Worm (Caenorhabditis elegans) whole organism, midembryonic: ENCODE results near the gene dgn-2.

Experiments used
- T22C8.4 ChIP-seq: fragments of 200-800 bp; sonication (Bioruptor generic); IDR thresholded peaks from 2 replicates; pipeline ENCODE4 v1.3.6; 2022; ENCODE audit warnings: missing genetic modification characterization, missing compliant biosample characterization
- cog-1 ChIP-seq: sonication (generic microtip); optimal IDR thresholded peaks from 2 replicates; lab custom pipeline; 2016; ENCODE audit warnings: missing genetic modification characterization, missing compliant biosample characterization
- flt-1 ChIP-seq: fragments of 200-800 bp; sonication (Bioruptor generic); IDR thresholded peaks from 2 replicates; pipeline ENCODE4 v1.3.6; 2022; ENCODE audit warnings: missing genetic modification characterization, missing compliant biosample characterization
- klf-2 ChIP-seq: fragments of 200-800 bp; sonication (Bioruptor generic); conservative IDR thresholded peaks from 2 replicates; pipeline ENCODE4 v1.3.6; 2022; ENCODE audit warnings: missing genetic modification reagents, missing genetic modification characterization, missing compliant biosample characterization
- med-1 ChIP-seq: sonication (generic microtip); optimal IDR thresholded peaks from 2 replicates; lab custom pipeline; 2017; ENCODE audit warnings: missing genetic modification characterization, mild to moderate bottlenecking, missing compliant biosample characterization, antibody characterized with exemption, missing genetic modification reagents; ENCODE audit not compliant: insufficient read depth
- ref-1 ChIP-seq: fragments of 200-800 bp; sonication (Bioruptor generic); conservative IDR thresholded peaks from 2 replicates; pipeline ENCODE4 v1.3.6; 2022; ENCODE audit warnings: missing genetic modification reagents, missing genetic modification characterization, missing compliant biosample characterization
- tab-1 ChIP-seq: fragments of 200-800 bp; sonication (Bioruptor generic); IDR thresholded peaks from 2 replicates; pipeline ENCODE4 v1.3.6; 2022; ENCODE audit warnings: missing genetic modification characterization, missing compliant biosample characterization
- ztf-23 ChIP-seq: fragments of 200-800 bp; sonication (Bioruptor generic); IDR thresholded peaks from 2 replicates; pipeline ENCODE4 v1.3.6; 2022; ENCODE audit warnings: missing genetic modification reagents, missing genetic modification characterization, missing compliant biosample characterization
- ztf-29 ChIP-seq: fragments of 200-800 bp; sonication (Bioruptor generic); IDR thresholded peaks from 2 replicates; pipeline ENCODE4 v1.3.6; 2022; ENCODE audit warnings: missing genetic modification reagents, missing genetic modification characterization, missing compliant biosample characterization

The dgn-2 gene

ce11 chrX:1322997-1323396, 44.3 kb downstream of the dgn-2 start:
- no peak for TF ChIP-seq tab-1 (GFP tag; lab: Robert Waterston, UW)
- no peak for TF ChIP-seq T22C8.4
- TF ChIP-seq cog-1, result peak; percentile 9
- TF ChIP-seq flt-1 (GFP tag; lab: Robert Waterston, UW), result 0 out of 2 replicates have a peak, but pooled peaks have one; percentile 34
- no peak for TF ChIP-seq med-1 (GFP tag; lab: Kevin White, UChicago)
- no peak for TF ChIP-seq ztf-23 (GFP tag; lab: Robert Waterston, UW)
- TF ChIP-seq ztf-29, result no peak
- TF ChIP-seq ref-1 (GFP tag; lab: Robert Waterston, UW), result no peak
- no peak for TF ChIP-seq klf-2 (GFP tag; lab: Robert Waterston, UW)

ce11 chrX:1321044-1321443, 46.3 kb downstream of the dgn-2 start, which contains the start of gene pdk-1:
Gene pdk-1, plus strand, starts transcription at chrX:1321344.
- TF ChIP-seq med-1 (GFP tag; lab: Kevin White, UChicago), result no peak
- TF ChIP-seq klf-2 (GFP tag; lab: Robert Waterston, UW), result no peak
- no peak for TF ChIP-seq tab-1 (GFP tag; lab: Robert Waterston, UW)
- TF ChIP-seq ztf-23 (GFP tag; lab: Robert Waterston, UW), result no peak
- no peak for TF ChIP-seq ref-1 (GFP tag; lab: Robert Waterston, UW)
- no peak for TF ChIP-seq cog-1
- no peak for TF ChIP-seq ztf-29
- no peak for TF ChIP-seq flt-1 (GFP tag; lab: Robert Waterston, UW)
- no peak for TF ChIP-seq T22C8.4

ce11 chrX:1319708-1320107, 47.6 kb downstream of the dgn-2 start:
- TF ChIP-seq cog-1 (peak; percentile 73), ztf-23 (GFP tag; lab: Robert Waterston, UW) (no peak), med-1 (GFP tag; lab: Kevin White, UChicago) (no peak), ref-1 (GFP tag; lab: Robert Waterston, UW) (no peak), T22C8.4 (no peak; the same call in 1 of the 2 replicates), tab-1 (GFP tag; lab: Robert Waterston, UW) (no peak), klf-2 (GFP tag; lab: Robert Waterston, UW) (no peak), flt-1 (GFP tag; lab: Robert Waterston, UW) (peak; percentile 68; the same call in 1 of the 2 replicates), ztf-29 (no peak)
